Worm (Caenorhabditis elegans) whole organism, early embryonic: ENCODE results near the gene ent-7.

Source experiments
- ama-1 ChIP-seq: fragments of 150-350 bp; optimal IDR thresholded peaks from 2 replicates; lab custom pipeline; 2014
- hnd-1 ChIP-seq: sonication (generic microtip); optimal IDR thresholded peaks from 2 replicates; lab custom pipeline; 2016; ENCODE audit warnings: missing genetic modification characterization, missing compliant biosample characterization

ce11 chrIV:10009536-10009935 lies 7.5 kb upstream of the ent-7 start, which contains the start of gene magu-4:
- TF ChIP-seq ama-1 (lab: Kevin White, UChicago) (no peak), hnd-1 (tag; lab: Kevin White, UChicago) (no peak)
